Fruit fly (Drosophila melanogaster) whole organism, embryonic: ENCODE results near the gene Trm7-32.

Experiments
- B-H1 ChIP-seq: fragments of 200-800 bp; sonication (Bioruptor generic); IDR thresholded peaks from 3 replicates; pipeline ENCODE4 v1.3.6; 2022; ENCODE audit warnings: missing biosample characterization, missing genetic modification characterization
- Bgb ChIP-seq: fragments of 200-800 bp; sonication (Bioruptor generic); IDR thresholded peaks from 2 replicates; pipeline ENCODE4 v1.3.6; 2022; ENCODE audit warnings: missing biosample characterization, missing genetic modification characterization; ENCODE audit not compliant: partially characterized antibody
- CG10543 ChIP-seq: fragments of 200-800 bp; sonication (Bioruptor generic); optimal IDR thresholded peaks from 3 replicates; lab custom pipeline; 2017; ENCODE audit warnings: missing biosample characterization, mild to moderate bottlenecking, missing genetic modification characterization, moderate library complexity
- CG12219 ChIP-seq: fragments of 200-800 bp; sonication (Bioruptor generic); optimal IDR thresholded peaks from 3 replicates; lab custom pipeline; 2018; ENCODE audit warnings: missing biosample characterization, mild to moderate bottlenecking, missing genetic modification characterization
- CG12769 ChIP-seq: fragments of 200-800 bp; sonication (Bioruptor generic); optimal IDR thresholded peaks from 2 replicates; lab custom pipeline; 2019; ENCODE audit warnings: missing biosample characterization, mild to moderate bottlenecking, missing genetic modification characterization, moderate library complexity
- CG13894 ChIP-seq: fragments of 200-800 bp; sonication (Bioruptor generic); optimal IDR thresholded peaks from 3 replicates; lab custom pipeline; 2018; ENCODE audit warnings: missing biosample characterization, mild to moderate bottlenecking, missing genetic modification characterization, moderate library complexity
- CG14050 ChIP-seq: fragments of 200-800 bp; sonication (Bioruptor generic); IDR thresholded peaks from 3 replicates; pipeline ENCODE4 v1.3.6; 2022; ENCODE audit warnings: missing biosample characterization, missing genetic modification characterization
- CG14965 ChIP-seq: fragments of 200-800 bp; sonication (Bioruptor generic); optimal IDR thresholded peaks from 2 replicates; lab custom pipeline; 2016; ENCODE audit warnings: missing biosample characterization, missing genetic modification characterization, borderline replicate concordance
- CG1603 ChIP-seq: fragments of 200-800 bp; sonication (Bioruptor generic); optimal IDR thresholded peaks from 2 replicates; lab custom pipeline; 2019; ENCODE audit warnings: missing biosample characterization, mild to moderate bottlenecking, missing genetic modification characterization, moderate library complexity
- CG18011 ChIP-seq: fragments of 200-800 bp; sonication (Bioruptor generic); optimal IDR thresholded peaks from 2 replicates; lab custom pipeline; 2017; ENCODE audit warnings: missing biosample characterization, missing genetic modification characterization, mild to moderate bottlenecking, moderate library complexity, missing genotype
- CG2129 ChIP-seq: fragments of 200-800 bp; sonication (Bioruptor generic); IDR thresholded peaks from 2 replicates; pipeline ENCODE4 v1.3.6; 2022; ENCODE audit warnings: missing biosample characterization, missing genetic modification characterization; ENCODE audit not compliant: partially characterized antibody
- CG2712 ChIP-seq: fragments of 200-800 bp; optimal IDR thresholded peaks from 3 replicates; lab custom pipeline; 2019; ENCODE audit warnings: missing biosample characterization, mild to moderate bottlenecking, missing genetic modification characterization, moderate library complexity
- CG31224 ChIP-seq: fragments of 200-800 bp; sonication (Bioruptor generic); IDR thresholded peaks from 2 replicates; pipeline ENCODE4 v1.3.6; 2022; ENCODE audit warnings: missing biosample characterization, missing genetic modification characterization
- CG3163 ChIP-seq: fragments of 200-800 bp; sonication (Bioruptor generic); optimal IDR thresholded peaks from 3 replicates; lab custom pipeline; 2016; ENCODE audit warnings: missing biosample characterization, missing genetic modification characterization
- CG4404 ChIP-seq: fragments of 200-800 bp; sonication (Bioruptor generic); IDR thresholded peaks from 2 replicates; pipeline ENCODE4 v1.3.6; 2022; ENCODE audit warnings: missing biosample characterization, missing genetic modification characterization
- CG6175 ChIP-seq: fragments of 200-800 bp; sonication (Bioruptor generic); IDR thresholded peaks from 3 replicates; pipeline ENCODE4 v1.3.6; 2022; ENCODE audit warnings: missing biosample characterization, missing genetic modification characterization
- CG6854 ChIP-seq: fragments of 200-800 bp; sonication (Bioruptor generic); optimal IDR thresholded peaks from 3 replicates; lab custom pipeline; 2017; ENCODE audit warnings: missing biosample characterization, mild to moderate bottlenecking, missing genetic modification characterization
- CG7372 ChIP-seq: fragments of 200-800 bp; sonication (Bioruptor generic); IDR thresholded peaks from 2 replicates; pipeline ENCODE4 v1.3.6; 2022; ENCODE audit warnings: missing biosample characterization, missing genetic modification characterization
- CG7786 ChIP-seq: fragments of 200-800 bp; sonication (Bioruptor generic); optimal IDR thresholded peaks from 2 replicates; lab custom pipeline; 2016; ENCODE audit warnings: missing biosample characterization, missing genetic modification characterization
- CG8281 ChIP-seq: fragments of 200-800 bp; sonication (Bioruptor generic); optimal IDR thresholded peaks from 2 replicates; lab custom pipeline; 2018; ENCODE audit warnings: missing biosample characterization, mild to moderate bottlenecking, missing genetic modification characterization, moderate library complexity
- CG8765 ChIP-seq: fragments of 200-800 bp; sonication (Bioruptor generic); IDR thresholded peaks from 2 replicates; pipeline ENCODE4 v1.3.6; 2022; ENCODE audit warnings: missing biosample characterization, missing genetic modification characterization
- CG9932 ChIP-seq: fragments of 200-800 bp; sonication (Bioruptor generic); IDR thresholded peaks from 2 replicates; pipeline ENCODE4 v1.3.6; 2022; ENCODE audit warnings: missing biosample characterization, missing genetic modification characterization
- Dp ChIP-seq: fragments of 200-800 bp; sonication (Bioruptor generic); optimal IDR thresholded peaks from 2 replicates; lab custom pipeline; 2018; ENCODE audit warnings: missing biosample characterization, mild to moderate bottlenecking, missing genetic modification characterization, moderate library complexity
- E2f2 ChIP-seq: fragments of 200-800 bp; sonication (Bioruptor generic); IDR thresholded peaks from 2 replicates; pipeline ENCODE4 v1.3.6; 2022; ENCODE audit warnings: missing biosample characterization, missing genetic modification characterization
- HHEX ChIP-seq: fragments of 200-800 bp; sonication (Bioruptor generic); optimal IDR thresholded peaks from 3 replicates; lab custom pipeline; 2017; ENCODE audit warnings: missing biosample characterization, mild to moderate bottlenecking, missing genetic modification characterization, missing genetic modification reagents
- Hmr ChIP-seq: fragments of 200-800 bp; sonication (Bioruptor generic); optimal IDR thresholded peaks from 3 replicates; lab custom pipeline; 2017; ENCODE audit warnings: mild to moderate bottlenecking, missing biosample characterization, missing genetic modification reagents, missing genetic modification characterization
- MBD-R2 ChIP-seq: fragments of 200-800 bp; sonication (Bioruptor generic); IDR thresholded peaks from 2 replicates; pipeline ENCODE4 v1.3.6; 2022; ENCODE audit warnings: missing biosample characterization, missing genetic modification characterization
- NC2β ChIP-seq: fragments of 200-800 bp; sonication (Bioruptor generic); optimal IDR thresholded peaks from 2 replicates; lab custom pipeline; 2016; ENCODE audit warnings: missing biosample characterization, missing genetic modification characterization
- Neu2 ChIP-seq: fragments of 200-800 bp; sonication (Bioruptor generic); optimal IDR thresholded peaks from 3 replicates; lab custom pipeline; 2016; ENCODE audit warnings: missing biosample characterization, missing genetic modification characterization, borderline replicate concordance
- Pdp1 ChIP-seq, 2 experiments: fragments of 200-800 bp; sonication (Bioruptor generic); optimal IDR thresholded peaks; 3 replicates each; lab custom pipeline; 2016; ENCODE audit warnings: missing biosample characterization in 2 of 2, missing genetic modification characterization in 2 of 2, mild to moderate bottlenecking in 1 of 2, moderate library complexity in 1 of 2
- Scr ChIP-seq: fragments of 200-800 bp; sonication (Bioruptor generic); IDR thresholded peaks from 2 replicates; pipeline ENCODE4 v1.3.6; 2022; ENCODE audit warnings: missing biosample characterization, missing genetic modification characterization; ENCODE audit not compliant: partially characterized antibody
- Sry-δ ChIP-seq: fragments of 200-800 bp; sonication (Bioruptor generic); optimal IDR thresholded peaks from 2 replicates; lab custom pipeline; 2016; ENCODE audit warnings: missing biosample characterization, missing genetic modification characterization
- br ChIP-seq: fragments of >200 bp; optimal IDR thresholded peaks from 2 replicates; lab custom pipeline; 2017
- bsh ChIP-seq, 2 experiments: fragments of 200-800 bp; sonication (Bioruptor generic); optimal IDR thresholded peaks; 2 replicates each; lab custom pipeline; 2017 to 2018; ENCODE audit warnings: mild to moderate bottlenecking in 2 of 2, missing biosample characterization in 2 of 2, missing genetic modification characterization in 2 of 2, moderate library complexity in 1 of 2
- cg ChIP-seq: fragments of 200-800 bp; sonication (Bioruptor generic); optimal IDR thresholded peaks from 3 replicates; lab custom pipeline; 2019; ENCODE audit warnings: missing biosample characterization, mild to moderate bottlenecking, missing genetic modification characterization, moderate library complexity
- crol ChIP-seq: fragments of 200-800 bp; sonication (Bioruptor generic); IDR thresholded peaks from 2 replicates; pipeline ENCODE4 v1.3.6; 2022; ENCODE audit warnings: missing biosample characterization, missing genetic modification characterization
- dati ChIP-seq: fragments of 200-800 bp; sonication (Bioruptor generic); IDR thresholded peaks from 2 replicates; pipeline ENCODE4 v1.3.6; 2022; ENCODE audit warnings: missing biosample characterization, missing genetic modification characterization
- hbn ChIP-seq: fragments of 200-800 bp; sonication (Bioruptor generic); IDR thresholded peaks from 2 replicates; pipeline ENCODE4 v1.3.6; 2022; ENCODE audit warnings: missing biosample characterization, missing genetic modification characterization; ENCODE audit not compliant: partially characterized antibody
- ind ChIP-seq: fragments of 200-800 bp; sonication (Bioruptor generic); optimal IDR thresholded peaks from 3 replicates; lab custom pipeline; 2016; ENCODE audit warnings: missing biosample characterization, missing genetic modification characterization
- jumu ChIP-seq: fragments of 200-800 bp; sonication (Bioruptor generic); optimal IDR thresholded peaks from 3 replicates; lab custom pipeline; 2016; ENCODE audit warnings: missing biosample characterization, missing genetic modification characterization
- mirr ChIP-seq: fragments of 200-800 bp; sonication (Bioruptor generic); optimal IDR thresholded peaks from 3 replicates; lab custom pipeline; 2018; ENCODE audit warnings: missing biosample characterization, mild to moderate bottlenecking, missing genetic modification characterization
- seq ChIP-seq: fragments of 200-800 bp; sonication (Bioruptor generic); IDR thresholded peaks from 2 replicates; pipeline ENCODE4 v1.3.6; 2022; ENCODE audit warnings: missing biosample characterization, missing genetic modification characterization
- sim ChIP-seq: fragments of 200-800 bp; sonication (Bioruptor generic); IDR thresholded peaks from 2 replicates; pipeline ENCODE4 v1.3.6; 2022; ENCODE audit warnings: missing biosample characterization, missing genetic modification characterization
- slou ChIP-seq: fragments of 200-800 bp; sonication (Bioruptor generic); optimal IDR thresholded peaks from 3 replicates; lab custom pipeline; 2016; ENCODE audit warnings: missing biosample characterization, missing genetic modification characterization
- ssp ChIP-seq: fragments of 200-800 bp; sonication (Bioruptor generic); IDR thresholded peaks from 2 replicates; pipeline ENCODE4 v1.3.6; 2022; ENCODE audit warnings: missing biosample characterization, missing genetic modification characterization
- stwl ChIP-seq: fragments of 200-800 bp; sonication (Bioruptor generic); optimal IDR thresholded peaks from 3 replicates; lab custom pipeline; 2018; ENCODE audit warnings: missing biosample characterization, mild to moderate bottlenecking, missing genetic modification characterization, moderate library complexity
- unpg ChIP-seq: fragments of 200-800 bp; sonication (Bioruptor generic); optimal IDR thresholded peaks from 3 replicates; lab custom pipeline; 2018; ENCODE audit warnings: missing biosample characterization, mild to moderate bottlenecking, missing genetic modification characterization, moderate library complexity
- vvl ChIP-seq: fragments of 200-800 bp; sonication (Bioruptor generic); IDR thresholded peaks from 2 replicates; pipeline ENCODE4 v1.3.6; 2022; ENCODE audit warnings: missing biosample characterization, missing genetic modification characterization

The Trm7-32 gene

dm6 chr3R:17066828-17067430 lies 26.4 kb downstream of the Trm7-32 start (continued):
- TF ChIP-seq CG31224 (0 out of 2 replicates have a peak, but pooled peaks have one; percentile 4), crol (GFP tag; lab: Robert Waterston, UW) (peak; percentile 53), ssp (GFP tag; lab: Robert Waterston, UW) (0 out of 2 replicates have a peak, but pooled peaks have one; percentile 11), unpg (GFP tag; lab: Kevin White, UChicago) (no peak), CG12769 (tag; lab: Kevin White, UChicago) (peak; percentile 89), Hmr (GFP tag; lab: Kevin White, UChicago) (no peak), Neu2 (GFP tag; lab: Kevin White, UChicago) (no peak), CG6175 (GFP tag; lab: Robert Waterston, UW) (0 out of 3 replicates have a peak, but pooled peaks have one; percentile 44), sim (0 out of 2 replicates have a peak, but pooled peaks have one; percentile 5), CG7372 (GFP tag; lab: Robert Waterston, UW) (peak; percentile 81; the same call in 1 of the 2 replicates), CG7786 (GFP tag; lab: Kevin White, UChicago) (no peak)

- TF ChIP-seq CG8765 (GFP tag; lab: Robert Waterston, UW): no peak
- TF ChIP-seq stwl: no peak
- TF ChIP-seq ind (GFP tag; lab: Kevin White, UChicago): no peak
- no peak for TF ChIP-seq CG4404 (GFP tag; lab: Robert Waterston, UW)
- no peak for TF ChIP-seq bsh (GFP tag; optimal IDR thresholded peaks at IDR 0.05; lab: Kevin White, UChicago)
- no peak for TF ChIP-seq hbn (GFP tag; lab: Robert Waterston, UW)
- TF ChIP-seq CG12219 (GFP tag; lab: Kevin White, UChicago): no peak
- no peak for TF ChIP-seq Sry-δ
- TF ChIP-seq slou (GFP tag; lab: Kevin White, UChicago): no peak
- TF ChIP-seq MBD-R2: no peak
- peak; percentile 69 for TF ChIP-seq CG13894 (tag; lab: Kevin White, UChicago)
- TF ChIP-seq B-H1: no peak
- TF ChIP-seq Bgb (GFP tag; lab: Robert Waterston, UW): 0 out of 2 replicates have a peak, but pooled peaks have one; percentile 20
- peak; percentile 69 for TF ChIP-seq E2f2 (GFP tag; lab: Robert Waterston, UW)
- no peak for TF ChIP-seq HHEX (GFP tag; lab: Kevin White, UChicago)
- TF ChIP-seq mirr: peak; percentile 44
- TF ChIP-seq dati: no peak
- peak; percentile 43 for TF ChIP-seq Dp (GFP tag; lab: Kevin White, UChicago)
- no peak for TF ChIP-seq NC2β
- no peak for TF ChIP-seq CG14965 (GFP tag; lab: Kevin White, UChicago)
- TF ChIP-seq Pdp1 (GFP tag; optimal IDR thresholded peaks at IDR 0.05; lab: Kevin White, UChicago): peak in 1 of 2 experiments; percentile 98
- no peak for TF ChIP-seq CG1603 (tag; lab: Kevin White, UChicago)
- TF ChIP-seq CG14050 (GFP tag; lab: Robert Waterston, UW): no peak
- TF ChIP-seq CG8281: no peak
- no peak for TF ChIP-seq CG18011
- TF ChIP-seq CG3163 (GFP tag; lab: Kevin White, UChicago): no peak
- no peak for TF ChIP-seq CG9932 (GFP tag; lab: Robert Waterston, UW)
- TF ChIP-seq jumu (GFP tag; lab: Kevin White, UChicago): no peak
- no peak for TF ChIP-seq CG2712
- TF ChIP-seq vvl (GFP tag; lab: Robert Waterston, UW): peak; percentile 58; the same call in 1 of the 2 replicates
- peak; percentile 14; the same call in 1 of the 2 replicates for TF ChIP-seq Scr (GFP tag; lab: Robert Waterston, UW)
- no peak for TF ChIP-seq br (lab: Kevin White, UChicago)
- no peak for TF ChIP-seq seq (GFP tag; lab: Robert Waterston, UW)
- peak; percentile 45 for TF ChIP-seq CG10543
- peak; percentile 73 for TF ChIP-seq cg (GFP tag; lab: Kevin White, UChicago)
- TF ChIP-seq CG2129: no peak
- no peak for TF ChIP-seq CG6854 (GFP tag; lab: Kevin White, UChicago)
- TF ChIP-seq CG12769 (tag; lab: Kevin White, UChicago): peak; percentile 54
These were observed 27.2 kb downstream of the Trm7-32 start for dm6 chr3R:17067721-17068120.
